Fruit fly (Drosophila melanogaster) whole organism, embryonic: Measurements from ENCODE around the gene Theg.

Source experiments
- Awh ChIP-seq: fragments of 200-800 bp; sonication (Bioruptor generic); IDR thresholded peaks from 2 replicates; pipeline ENCODE4, ENCODE4 v1.3.6; 2022; ENCODE audit warnings: missing biosample characterization, missing genetic modification characterization
- CG10267 ChIP-seq: fragments of 200-800 bp; sonication (Bioruptor generic); optimal IDR thresholded peaks from 2 replicates; lab custom pipeline; 2018; ENCODE audit warnings: missing biosample characterization, mild to moderate bottlenecking, missing genetic modification characterization, moderate library complexity
- CG10274 ChIP-seq: fragments of 200-800 bp; sonication (Bioruptor generic); optimal IDR thresholded peaks from 3 replicates; lab custom pipeline; 2017; ENCODE audit warnings: missing biosample characterization, mild to moderate bottlenecking, missing genetic modification characterization
- CG11093 ChIP-seq: fragments of 200-800 bp; sonication (Bioruptor generic); IDR thresholded peaks from 3 replicates; pipeline ENCODE4 v1.3.6; 2022; ENCODE audit warnings: missing biosample characterization, missing genetic modification characterization
- CG11247 ChIP-seq: fragments of 200-800 bp; sonication (Bioruptor generic); IDR thresholded peaks from 2 replicates; pipeline ENCODE4 v1.3.6; 2022; ENCODE audit warnings: missing biosample characterization, missing genetic modification characterization
- CG12659 ChIP-seq: fragments of 200-800 bp; sonication (Bioruptor generic); optimal IDR thresholded peaks from 3 replicates; lab custom pipeline; 2017; ENCODE audit warnings: mild to moderate bottlenecking, missing biosample characterization, missing genetic modification reagents, missing genetic modification characterization
- CG13123 ChIP-seq: fragments of 200-800 bp; sonication (Bioruptor generic); optimal IDR thresholded peaks from 2 replicates; lab custom pipeline; 2016; ENCODE audit warnings: missing biosample characterization, missing genetic modification characterization
- CG1529 ChIP-seq: fragments of 200-800 bp; sonication (Bioruptor generic); optimal IDR thresholded peaks from 3 replicates; lab custom pipeline; 2018; ENCODE audit warnings: missing biosample characterization, missing genetic modification characterization
- CG15514 ChIP-seq: fragments of 200-800 bp; sonication (Bioruptor generic); optimal IDR thresholded peaks from 3 replicates; lab custom pipeline; 2017; ENCODE audit warnings: missing biosample characterization, missing genetic modification characterization, mild to moderate bottlenecking, moderate library complexity, missing genetic modification reagents
- CG16813 ChIP-seq: fragments of 200-800 bp; sonication (Bioruptor generic); IDR thresholded peaks from 3 replicates; pipeline ENCODE4 v1.3.6; 2022; ENCODE audit warnings: missing biosample characterization, missing genetic modification characterization; ENCODE audit not compliant: partially characterized antibody
- CG16863 ChIP-seq: fragments of 200-800 bp; sonication (Bioruptor generic); optimal IDR thresholded peaks from 3 replicates; lab custom pipeline; 2016; ENCODE audit warnings: missing biosample characterization, missing genetic modification characterization
- CG17385 ChIP-seq: fragments of 200-800 bp; sonication (Bioruptor generic); optimal IDR thresholded peaks from 3 replicates; lab custom pipeline; 2018; ENCODE audit warnings: missing biosample characterization, mild to moderate bottlenecking, missing genetic modification characterization
- CG2129 ChIP-seq: fragments of 200-800 bp; sonication (Bioruptor generic); IDR thresholded peaks from 2 replicates; pipeline ENCODE4 v1.3.6; 2022; ENCODE audit warnings: missing biosample characterization, missing genetic modification characterization; ENCODE audit not compliant: partially characterized antibody
- CG2889 ChIP-seq: fragments of 200-800 bp; sonication (Bioruptor generic); IDR thresholded peaks from 3 replicates; pipeline ENCODE4 v1.3.6; 2022; ENCODE audit warnings: missing biosample characterization, missing genetic modification characterization
- CG30020 ChIP-seq: fragments of 200-800 bp; optimal IDR thresholded peaks from 2 replicates; lab custom pipeline; 2019; ENCODE audit warnings: missing biosample characterization, mild to moderate bottlenecking, missing genetic modification characterization, moderate library complexity
- CG33557 ChIP-seq: fragments of 200-800 bp; sonication (Bioruptor generic); optimal IDR thresholded peaks from 2 replicates; lab custom pipeline; 2019; ENCODE audit warnings: missing biosample characterization, mild to moderate bottlenecking, missing genetic modification characterization, moderate library complexity
- CG42726 ChIP-seq: fragments of 200-800 bp; sonication (Bioruptor generic); IDR thresholded peaks from 2 replicates; pipeline ENCODE4 v1.3.6; 2022; ENCODE audit warnings: missing biosample characterization, missing genetic modification characterization; ENCODE audit not compliant: partially characterized antibody
- CG4424 ChIP-seq: fragments of 200-800 bp; sonication (Bioruptor generic); optimal IDR thresholded peaks from 3 replicates; lab custom pipeline; 2016; ENCODE audit warnings: missing biosample characterization, missing genetic modification characterization
- CG7372 ChIP-seq: fragments of 200-800 bp; sonication (Bioruptor generic); IDR thresholded peaks from 2 replicates; pipeline ENCODE4 v1.3.6; 2022; ENCODE audit warnings: missing biosample characterization, missing genetic modification characterization
- CG7556 ChIP-seq: fragments of 200-800 bp; sonication (Bioruptor generic); optimal IDR thresholded peaks from 2 replicates; lab custom pipeline; 2017; ENCODE audit warnings: missing biosample characterization, mild to moderate bottlenecking, missing genetic modification characterization
- CG9437 ChIP-seq: fragments of 200-800 bp; sonication (Bioruptor generic); optimal IDR thresholded peaks from 2 replicates; lab custom pipeline; 2018; ENCODE audit warnings: missing biosample characterization, mild to moderate bottlenecking, missing genetic modification characterization
- Doc3 ChIP-seq: fragments of 200-800 bp; sonication (Bioruptor generic); IDR thresholded peaks from 3 replicates; pipeline ENCODE4 v1.3.6; 2022; ENCODE audit warnings: missing biosample characterization, missing genetic modification characterization; ENCODE audit not compliant: partially characterized antibody
- Ets65A ChIP-seq: fragments of 200-800 bp; sonication (Bioruptor generic); peaks from one replicate; lab custom pipeline; 2016; ENCODE audit warnings: missing biosample characterization, missing genetic modification characterization
- Ptx1 ChIP-seq: fragments of 200-800 bp; sonication (Bioruptor generic); IDR thresholded peaks from 2 replicates; pipeline ENCODE4 v1.3.6; 2022; ENCODE audit warnings: missing biosample characterization, missing genetic modification characterization
- Rfx ChIP-seq: fragments of 200-800 bp; sonication (Bioruptor generic); IDR thresholded peaks from 2 replicates; pipeline ENCODE4 v1.3.6; 2022; ENCODE audit warnings: missing biosample characterization, missing genetic modification characterization
- Six4 ChIP-seq: fragments of 200-800 bp; sonication (Bioruptor generic); optimal IDR thresholded peaks from 2 replicates; lab custom pipeline; 2016; ENCODE audit warnings: missing biosample characterization, missing genetic modification characterization
- TFAM ChIP-seq: fragments of 200-800 bp; sonication (Bioruptor generic); optimal IDR thresholded peaks from 2 replicates; lab custom pipeline; 2017; ENCODE audit warnings: missing biosample characterization, missing genetic modification characterization, inconsistent platforms
- al ChIP-seq: fragments of 200-800 bp; sonication (Bioruptor generic); IDR thresholded peaks from 2 replicates; pipeline ENCODE4 v1.3.6; 2022; ENCODE audit warnings: missing biosample characterization, missing genetic modification characterization
- cad ChIP-seq: fragments of >200 bp; optimal IDR thresholded peaks from 2 replicates; lab custom pipeline; 2017; ENCODE audit warnings: missing biosample characterization, missing genetic modification characterization
- chm ChIP-seq: fragments of 200-800 bp; sonication (Bioruptor generic); IDR thresholded peaks from 2 replicates; pipeline ENCODE4 v1.3.6; 2022; ENCODE audit warnings: missing biosample characterization, missing genetic modification characterization
- cwo ChIP-seq: fragments of 200-800 bp; sonication (Bioruptor generic); optimal IDR thresholded peaks from 3 replicates; lab custom pipeline; 2017; ENCODE audit warnings: missing biosample characterization, missing genetic modification characterization, mild to moderate bottlenecking, moderate library complexity, missing genetic modification reagents
- dan ChIP-seq: fragments of 200-800 bp; sonication (Bioruptor generic); IDR thresholded peaks from 2 replicates; pipeline ENCODE4 v1.3.6; 2022; ENCODE audit warnings: missing biosample characterization, missing genetic modification characterization
- dm ChIP-seq: fragments of 200-800 bp; sonication (Bioruptor generic); optimal IDR thresholded peaks from 3 replicates; lab custom pipeline; 2016; ENCODE audit warnings: missing biosample characterization, missing genetic modification characterization
- fd102C ChIP-seq: fragments of 200-800 bp; sonication (Bioruptor generic); optimal IDR thresholded peaks from 2 replicates; lab custom pipeline; 2018; ENCODE audit warnings: missing biosample characterization, mild to moderate bottlenecking, missing genetic modification characterization, moderate library complexity
- fd64A ChIP-seq: fragments of 200-800 bp; sonication (Bioruptor generic); optimal IDR thresholded peaks from 3 replicates; lab custom pipeline; 2018; ENCODE audit warnings: missing biosample characterization, mild to moderate bottlenecking, missing genetic modification characterization
- gsb ChIP-seq: fragments of 200-800 bp; sonication (Bioruptor generic); IDR thresholded peaks from 2 replicates; pipeline ENCODE4 v1.3.6; 2022; ENCODE audit warnings: missing biosample characterization, missing genetic modification characterization
- hbn ChIP-seq: fragments of 200-800 bp; sonication (Bioruptor generic); IDR thresholded peaks from 2 replicates; pipeline ENCODE4 v1.3.6; 2022; ENCODE audit warnings: missing biosample characterization, missing genetic modification characterization; ENCODE audit not compliant: partially characterized antibody
- jigr1 ChIP-seq: fragments of 200-800 bp; sonication (Bioruptor generic); IDR thresholded peaks from 3 replicates; pipeline ENCODE4 v1.3.6; 2022; ENCODE audit warnings: missing biosample characterization, missing genetic modification characterization
- lab ChIP-seq: fragments of 200-800 bp; sonication (Bioruptor generic); optimal IDR thresholded peaks from 3 replicates; lab custom pipeline; 2017; ENCODE audit warnings: missing biosample characterization, missing genetic modification characterization, mild to moderate bottlenecking, moderate library complexity, missing genetic modification reagents
- mirr ChIP-seq: fragments of 200-800 bp; sonication (Bioruptor generic); optimal IDR thresholded peaks from 3 replicates; lab custom pipeline; 2018; ENCODE audit warnings: missing biosample characterization, mild to moderate bottlenecking, missing genetic modification characterization
- mld ChIP-seq: fragments of 200-800 bp; sonication (Bioruptor generic); IDR thresholded peaks from 3 replicates; pipeline ENCODE4 v1.3.6; 2022; ENCODE audit warnings: missing biosample characterization, missing genetic modification characterization; ENCODE audit not compliant: partially characterized antibody
- nerfin-2 ChIP-seq: fragments of 200-800 bp; sonication (Bioruptor generic); IDR thresholded peaks from 2 replicates; pipeline ENCODE4 v1.3.6; 2022; ENCODE audit warnings: missing biosample characterization, missing genetic modification characterization; ENCODE audit not compliant: partially characterized antibody
- nmo ChIP-seq: fragments of 200-800 bp; sonication (Bioruptor generic); optimal IDR thresholded peaks from 2 replicates; lab custom pipeline; 2018; ENCODE audit warnings: missing biosample characterization, mild to moderate bottlenecking, missing genetic modification characterization, moderate library complexity
- p53 ChIP-seq: fragments of 200-800 bp; sonication (Bioruptor generic); optimal IDR thresholded peaks from 2 replicates; lab custom pipeline; 2016; ENCODE audit warnings: missing biosample characterization, missing genetic modification characterization
- pho ChIP-seq: fragments of 200-800 bp; sonication (Bioruptor generic); optimal IDR thresholded peaks from 2 replicates; lab custom pipeline; 2016; ENCODE audit warnings: missing biosample characterization, missing genetic modification characterization
- pum ChIP-seq: fragments of 200-800 bp; sonication (Bioruptor generic); optimal IDR thresholded peaks from 2 replicates; lab custom pipeline; 2016; ENCODE audit warnings: missing biosample characterization, missing genetic modification characterization
- row ChIP-seq: fragments of 200-800 bp; sonication (Bioruptor generic); IDR thresholded peaks from 3 replicates; pipeline ENCODE4 v1.3.6; 2022; ENCODE audit warnings: missing biosample characterization, missing genetic modification characterization
- sisA ChIP-seq: fragments of 200-800 bp; sonication (Bioruptor generic); IDR thresholded peaks from 2 replicates; pipeline ENCODE4 v1.3.6; 2022; ENCODE audit warnings: missing biosample characterization, missing genetic modification characterization
- vnd ChIP-seq: fragments of 200-800 bp; sonication (Bioruptor generic); IDR thresholded peaks from 3 replicates; pipeline ENCODE4 v1.3.6; 2022; ENCODE audit warnings: missing biosample characterization, missing genetic modification characterization; ENCODE audit not compliant: partially characterized antibody
- zen2 ChIP-seq: fragments of 200-800 bp; sonication (Bioruptor generic); IDR thresholded peaks from 3 replicates; pipeline ENCODE4 v1.3.6; 2022; ENCODE audit warnings: missing biosample characterization, missing genetic modification characterization; ENCODE audit not compliant: partially characterized antibody
- zfh2 ChIP-seq: fragments of 200-800 bp; sonication (Bioruptor generic); optimal IDR thresholded peaks from 2 replicates; lab custom pipeline; 2016; ENCODE audit warnings: missing biosample characterization, missing genetic modification characterization

Gene Theg

DNA sequence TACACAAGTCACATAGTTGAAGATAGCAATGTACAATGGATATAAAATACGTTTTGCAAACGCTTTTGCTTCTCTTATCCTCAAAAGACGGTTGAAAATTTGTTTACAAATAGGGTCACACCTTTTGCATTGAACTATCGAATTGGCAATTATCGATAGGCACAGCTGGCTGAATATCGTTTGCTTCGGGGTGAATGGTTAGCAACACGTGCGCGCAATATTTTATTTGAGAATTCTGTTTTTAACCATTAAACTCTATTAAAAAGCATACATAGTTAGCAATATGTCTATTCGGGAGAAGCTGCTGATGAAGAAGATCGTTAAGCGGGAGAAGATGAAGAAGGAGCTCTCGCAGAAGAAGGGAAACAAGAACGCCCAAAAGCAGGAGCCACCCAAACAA, 21.1 kb downstream of the Theg start (continued):
- TF ChIP-seq mirr (no peak), CG2129 (GFP tag; lab: Robert Waterston, UW) (peak; percentile 43; the same call in 1 of the 2 replicates), CG15514 (GFP tag; lab: Kevin White, UChicago) (peak; percentile 4), hbn (peak; percentile 73), CG33557 (GFP tag; lab: Kevin White, UChicago) (no peak), pum (GFP tag; lab: Kevin White, UChicago) (no peak), cad (GFP tag; lab: Kevin White, UChicago) (no peak), nerfin-2 (GFP tag; lab: Robert Waterston, UW) (peak; percentile 64), mld (GFP tag; lab: Robert Waterston, UW) (peak; percentile 86), Rfx (0 out of 2 replicates have a peak, but pooled peaks have one; percentile 6), CG42726 (GFP tag; lab: Robert Waterston, UW) (peak; percentile 66), CG17385 (GFP tag; lab: Kevin White, UChicago) (no peak), dm (GFP tag; lab: Kevin White, UChicago) (peak; percentile 93), row (peak; percentile 12; the same call in 1 of the 3 replicates), CG10267 (tag; lab: Kevin White, UChicago) (peak; percentile 2), Ets65A (no peak), CG12659 (GFP tag; lab: Kevin White, UChicago) (peak; percentile 26), chm (GFP tag; lab: Robert Waterston, UW) (no peak), CG16813 (peak; percentile 74), Doc3 (GFP tag; lab: Robert Waterston, UW) (peak; percentile 72), CG9437 (GFP tag; lab: Kevin White, UChicago) (no peak), cwo (GFP tag; lab: Kevin White, UChicago) (peak; percentile 55), zen2 (GFP tag; lab: Robert Waterston, UW) (peak; percentile 81), gsb (GFP tag; lab: Robert Waterston, UW) (no peak)

DNA sequence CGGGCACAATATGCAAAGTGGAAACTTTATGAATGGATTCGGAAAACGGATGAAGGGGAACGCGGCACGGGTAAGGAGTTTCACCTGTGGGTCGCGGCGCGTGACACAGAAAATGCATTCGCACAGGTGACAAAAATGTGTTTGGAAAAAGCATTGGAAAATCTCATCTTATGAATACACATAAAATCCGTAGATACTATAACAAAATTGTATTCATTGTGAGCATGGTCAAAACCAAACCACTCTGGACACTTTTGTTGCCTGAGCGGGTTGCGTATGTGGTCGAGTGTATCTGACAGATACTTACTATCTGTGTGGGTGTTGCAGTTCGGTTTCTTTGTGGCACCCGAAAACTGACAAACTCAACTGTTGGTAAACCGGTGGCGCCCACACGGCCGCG, 25.0 kb downstream of the Theg start:
- TF ChIP-seq cwo (GFP tag; lab: Kevin White, UChicago) (peak; percentile 23), CG10274 (no peak), CG7556 (GFP tag; lab: Kevin White, UChicago) (peak; percentile 45), p53 (GFP tag; lab: Kevin White, UChicago) (no peak), jigr1 (GFP tag; lab: Robert Waterston, UW) (no peak), vnd (GFP tag; lab: Robert Waterston, UW) (no peak), nmo (peak; percentile 24), CG1529 (GFP tag; lab: Kevin White, UChicago) (peak; percentile 43), fd102C (no peak), CG11247 (peak; percentile 51; the same call in 1 of the 2 replicates), pho (GFP tag; lab: Kevin White, UChicago) (no peak), CG2889 (no peak), CG16863 (GFP tag; lab: Kevin White, UChicago) (no peak), fd64A (GFP tag; lab: Kevin White, UChicago) (peak; percentile 5), zfh2 (GFP tag; lab: Kevin White, UChicago) (no peak), Awh (GFP tag; lab: Robert Waterston, UW) (peak; percentile 72), Ptx1 (GFP tag; lab: Robert Waterston, UW) (peak; percentile 75), Six4 (GFP tag; lab: Kevin White, UChicago) (no peak), CG11093 (GFP tag; lab: Robert Waterston, UW) (peak; percentile 52; the same call in 2 of the 3 replicates), CG13123 (GFP tag; lab: Kevin White, UChicago) (no peak), dan (GFP tag; lab: Robert Waterston, UW) (no peak), CG30020 (no peak), CG7372 (GFP tag; lab: Robert Waterston, UW) (no peak), TFAM (GFP tag; lab: Kevin White, UChicago) (no peak), CG4424 (GFP tag; lab: Kevin White, UChicago) (peak; percentile 44), al (no peak), lab (GFP tag; lab: Kevin White, UChicago) (no peak), sisA (peak; percentile 59)
